Fruit fly (Drosophila melanogaster) whole organism, adult: Measurements from ENCODE around the gene CG43102.

Experiments used
- CG7045 ChIP-seq: fragments of 200-800 bp; sonication (Bioruptor generic); optimal IDR thresholded peaks from 2 replicates; lab custom pipeline; 2017; ENCODE audit warnings: missing biosample characterization, mild to moderate bottlenecking, missing genetic modification characterization
- Clk ChIP-seq: fragments of 200-800 bp; sonication (Bioruptor generic); optimal IDR thresholded peaks from 2 replicates; lab custom pipeline; 2017; ENCODE audit warnings: missing biosample characterization, missing genetic modification characterization
- cnc ChIP-seq, 2 experiments: fragments of >200 bp; optimal IDR thresholded peaks; 2 replicates each; lab custom pipeline; 2017
- kay ChIP-seq: fragments of 200-800 bp; sonication (Bioruptor generic); peaks from one replicate; lab custom pipeline; 2016; ENCODE audit warnings: missing biosample characterization, missing genetic modification characterization, borderline replicate concordance
- ovo ChIP-seq: fragments of 200-800 bp; sonication (Bioruptor generic); optimal IDR thresholded peaks from 2 replicates; lab custom pipeline; 2016; ENCODE audit warnings: missing biosample characterization, missing genetic modification characterization
- tj ChIP-seq: fragments of 200-800 bp; sonication (Bioruptor generic); optimal IDR thresholded peaks from 3 replicates; lab custom pipeline; 2017; ENCODE audit warnings: missing biosample characterization, mild to moderate bottlenecking, missing genetic modification characterization, moderate library complexity

- TF ChIP-seq tj (GFP tag; lab: Kevin White, UChicago) (no peak), kay (GFP tag; lab: Kevin White, UChicago) (no peak), ovo (GFP tag; lab: Kevin White, UChicago) (no peak), cnc (optimal IDR thresholded peaks at IDR 0.05; lab: Kevin White, UChicago) (no peak), Clk (GFP tag; lab: Kevin White, UChicago) (no peak), CG7045 (GFP tag; lab: Kevin White, UChicago) (no peak)
Measured at dm6 chr3R:17725558-17725957, 68.7 kb downstream of the CG43102 start, which contains the start of gene Lgr1.
